Worm (Caenorhabditis elegans): Measurements from ENCODE around the gene Y39A3B.1.

Y39A3B.1 gene

ce11 chrIII:2050494-2050893 is 44.7 kb downstream of the Y39A3B.1 start:
- TF ChIP-seq snpc-4 (tag; optimal IDR thresholded peaks at IDR 0.05) (no peak), elt-2 (tag; optimal IDR thresholded peaks at IDR 0.05) (peak; percentile 80), fkh-10 (GFP tag; optimal IDR thresholded peaks at IDR 0.05) (no peak), dpl-1 (GFP tag; optimal IDR thresholded peaks at IDR 0.05) (no peak), mdl-1 (tag; optimal IDR thresholded peaks at IDR 0.05) (no peak), tlp-1 (tag; optimal IDR thresholded peaks at IDR 0.05) (peak; percentile 27)

DNA sequence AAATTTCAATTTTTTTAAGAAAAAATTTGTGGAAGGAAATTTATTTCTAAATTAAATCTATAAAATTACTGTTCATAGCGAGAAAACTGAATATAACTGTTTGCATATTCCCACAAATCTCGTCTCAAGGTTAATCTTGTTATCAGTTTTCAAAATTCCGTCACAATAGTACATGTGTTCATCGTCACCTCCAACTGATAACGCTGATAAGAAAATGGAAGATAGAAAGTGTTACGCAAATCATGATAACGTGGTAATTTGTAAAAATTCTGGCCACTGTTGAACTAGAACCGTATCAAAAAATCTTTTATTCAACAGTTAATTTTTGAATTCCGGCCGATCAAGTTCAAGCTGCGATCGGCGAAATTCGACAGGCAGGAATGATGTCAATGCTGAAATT is 47.6 kb downstream of the Y39A3B.1 start:
- TF ChIP-seq elt-2 (tag; optimal IDR thresholded peaks at IDR 0.05) (peak; percentile 87), hlh-4 (tag; optimal IDR thresholded peaks at IDR 0.05) (no peak), vab-15 (tag; optimal IDR thresholded peaks at IDR 0.05) (no peak), nhr-85 (tag) (no peak), ces-1 (GFP tag; optimal IDR thresholded peaks at IDR 0.05) (no peak), unc-30 (tag; optimal IDR thresholded peaks at IDR 0.05) (no peak), tbx-2 (tag; optimal IDR thresholded peaks at IDR 0.05) (no peak), nhr-11 (tag; optimal IDR thresholded peaks at IDR 0.05) (no peak), efl-1 (optimal IDR thresholded peaks at IDR 0.05) (no peak), efl-1 (GFP tag; optimal IDR thresholded peaks at IDR 0.05 in 1 of 2) (peak in 1 of 2 experiments; percentile 27), ceh-8 (GFP tag; optimal IDR thresholded peaks at IDR 0.05) (no peak), sptf-1 (tag; optimal IDR thresholded peaks at IDR 0.05) (no peak), C34B4.2 (tag; optimal IDR thresholded peaks at IDR 0.05) (no peak), egl-13 (tag; optimal IDR thresholded peaks at IDR 0.05) (no peak), sox-4 (tag; optimal IDR thresholded peaks at IDR 0.05) (no peak), nhr-76 (tag; optimal IDR thresholded peaks at IDR 0.05) (no peak), mdl-1 (tag; optimal IDR thresholded peaks at IDR 0.05) (no peak), pqm-1 (tag; optimal IDR thresholded peaks at IDR 0.05) (peak; percentile 65), dsc-1 (tag; optimal IDR thresholded peaks at IDR 0.05) (no peak)

- no peak for TF ChIP-seq egl-13 (tag; optimal IDR thresholded peaks at IDR 0.05)
- TF ChIP-seq fkh-4 (tag; optimal IDR thresholded peaks at IDR 0.05; ENCODE audit: borderline replicate concordance) = no peak
- TF ChIP-seq C34B4.2 (tag; optimal IDR thresholded peaks at IDR 0.05) = no peak
- no peak for TF ChIP-seq pax-3 (tag; optimal IDR thresholded peaks at IDR 0.05)
These were observed 48.3 kb downstream of the Y39A3B.1 start, which contains the start of gene M01E10.3 for ce11 chrIII:2054084-2054483. Gene M01E10.3 (minus strand): TSS chrIII:2054184.

ce11 chrIII:2057570-2057969 is 51.7 kb downstream of the Y39A3B.1 start, which contains the start of gene Y39A3A.2:
Gene Y39A3A.2 (minus strand): TSS chrIII:2057670.
- TF ChIP-seq ceh-90 (tag; optimal IDR thresholded peaks at IDR 0.05) (no peak), efl-1 (optimal IDR thresholded peaks at IDR 0.05) (no peak), efl-1 (GFP tag; optimal IDR thresholded peaks at IDR 0.05 in 1 of 2) (peak in 1 of 2 experiments; percentile 78), mab-9 (GFP tag; IDR thresholded peaks at IDR 0.05) (no peak), fos-1 (tag; optimal IDR thresholded peaks at IDR 0.05) (no peak)
